ENCODE assay signal across 6 worm cellular contexts in genomic region chrX:15011526-15012274, ce11.
TF ChIP-seq lines count a peak whose summit lies in the region.

No protein-coding gene starts in this region.

TF ChIP-seq in whole organism, L1 larva, 84 proteins besides CTCF, POLR2A, EP300 and RAD21:
- TF ChIP-seq sptf-1 (tag; optimal IDR thresholded peaks at IDR 0.05; lab: Kevin White, UChicago), result no peak
- TF ChIP-seq efl-3 (GFP tag; optimal IDR thresholded peaks at IDR 0.05; lab: Kevin White, UChicago), result no peak
- TF ChIP-seq F16B12.6 (tag; optimal IDR thresholded peaks at IDR 0.05; lab: Kevin White, UChicago), result no peak
- TF ChIP-seq ets-5 (GFP tag; IDR thresholded peaks at IDR 0.05; lab: Robert Waterston, UW), result no peak
- TF ChIP-seq mdl-1 (tag; optimal IDR thresholded peaks at IDR 0.05; lab: Kevin White, UChicago), result no peak
- TF ChIP-seq ceh-90 (tag; optimal IDR thresholded peaks at IDR 0.05; lab: Kevin White, UChicago), result no peak
- no peak for TF ChIP-seq hlh-4 (tag; optimal IDR thresholded peaks at IDR 0.05; lab: Kevin White, UChicago)
- TF ChIP-seq sup-37 (GFP tag; optimal IDR thresholded peaks at IDR 0.05; lab: Kevin White, UChicago), result no peak
- peak; percentile 86 for TF ChIP-seq fkh-10 (GFP tag; optimal IDR thresholded peaks at IDR 0.05; lab: Kevin White, UChicago)
- TF ChIP-seq nhr-71 (tag; optimal IDR thresholded peaks at IDR 0.05; lab: Kevin White, UChicago), result no peak
- TF ChIP-seq nhr-85 (tag; lab: Kevin White, UChicago), result no peak
- TF ChIP-seq dpl-1 (GFP tag; optimal IDR thresholded peaks at IDR 0.05; lab: Kevin White, UChicago), result no peak
- peak; percentile 41 for TF ChIP-seq lin-14 (GFP tag; optimal IDR thresholded peaks at IDR 0.05; lab: Kevin White, UChicago)

TF ChIP-seq in whole organism, L2 larva, 48 proteins besides CTCF, POLR2A, EP300 and RAD21 (continues in another document):
- TF ChIP-seq sma-9 (GFP tag; optimal IDR thresholded peaks at IDR 0.05; lab: Kevin White, UChicago) (no peak), sma-9 (tag; optimal IDR thresholded peaks at IDR 0.05; lab: Kevin White, UChicago) (no peak), lin-39 (tag; optimal IDR thresholded peaks at IDR 0.05; lab: Kevin White, UChicago) (no peak), unc-62 (GFP tag; optimal IDR thresholded peaks at IDR 0.05; lab: Kevin White, UChicago) (no peak), mab-5 (tag; optimal IDR thresholded peaks at IDR 0.05; lab: Kevin White, UChicago) (peak; percentile 67), unc-55 (GFP tag; optimal IDR thresholded peaks at IDR 0.05; lab: Kevin White, UChicago) (no peak), snpc-4 (tag; optimal IDR thresholded peaks at IDR 0.05; lab: Kevin White, UChicago) (peak; percentile 12), elt-3 (tag; optimal IDR thresholded peaks at IDR 0.05; lab: Kevin White, UChicago) (no peak), ama-1 (optimal IDR thresholded peaks at IDR 0.05; lab: Kevin White, UChicago) (no peak), mbf-1 (tag; optimal IDR thresholded peaks at IDR 0.05; lab: Kevin White, UChicago) (no peak), sem-4 (tag; optimal IDR thresholded peaks at IDR 0.05; lab: Kevin White, UChicago) (no peak), nhr-77 (tag; optimal IDR thresholded peaks at IDR 0.05; lab: Kevin White, UChicago) (no peak), nhr-11 (tag; optimal IDR thresholded peaks at IDR 0.05; lab: Kevin White, UChicago) (no peak), lsy-2 (tag; optimal IDR thresholded peaks at IDR 0.05; lab: Kevin White, UChicago) (peak in 1 of 2 experiments; percentile 5), ztf-11 (tag; optimal IDR thresholded peaks at IDR 0.05; lab: Kevin White, UChicago) (no peak), fos-1 (tag; optimal IDR thresholded peaks at IDR 0.05; lab: Kevin White, UChicago) (no peak), dmd-4 (tag; optimal IDR thresholded peaks at IDR 0.05; lab: Kevin White, UChicago) (no peak)

TF ChIP-seq in whole organism, L3 larva, 47 proteins besides CTCF, POLR2A, EP300 and RAD21:
- TF ChIP-seq nhr-77 (tag; optimal IDR thresholded peaks at IDR 0.05; lab: Kevin White, UChicago) (no peak), fkh-10 (GFP tag; optimal IDR thresholded peaks at IDR 0.05; lab: Kevin White, UChicago) (peak; percentile 84)

TF ChIP-seq in whole organism, L4 larva, 104 proteins besides CTCF, POLR2A, EP300 and RAD21:
- TF ChIP-seq vab-7 (GFP tag; IDR thresholded peaks at IDR 0.05; lab: Robert Waterston, UW), result no peak
- TF ChIP-seq jun-1 (tag; optimal IDR thresholded peaks at IDR 0.05; lab: Kevin White, UChicago), result no peak
- no peak for TF ChIP-seq F49E8.2 (tag; optimal IDR thresholded peaks at IDR 0.05; lab: Kevin White, UChicago; ENCODE audit: borderline replicate concordance)
- peak; percentile 65 for TF ChIP-seq ces-1 (GFP tag; optimal IDR thresholded peaks at IDR 0.05; lab: Kevin White, UChicago)
- TF ChIP-seq ama-1 (optimal IDR thresholded peaks at IDR 0.05; lab: Kevin White, UChicago), result no peak
- no peak for TF ChIP-seq ceh-62 (tag; optimal IDR thresholded peaks at IDR 0.05; lab: Kevin White, UChicago)
- TF ChIP-seq unc-62 (GFP tag; optimal IDR thresholded peaks at IDR 0.05 in 1 of 2; lab: Kevin White, UChicago), result peak in 1 of 2 experiments; percentile 94
- TF ChIP-seq unc-62 (tag; optimal IDR thresholded peaks at IDR 0.05; lab: Kevin White, UChicago), result no peak
- TF ChIP-seq aha-1 (tag; lab: Kevin White, UChicago), result peak; percentile 38
- peak; percentile 49 for TF ChIP-seq fkh-10 (GFP tag; optimal IDR thresholded peaks at IDR 0.05; lab: Kevin White, UChicago)
- TF ChIP-seq hmg-1.1 (GFP tag; IDR thresholded peaks at IDR 0.05; lab: Robert Waterston, UW), result no peak

TF ChIP-seq in whole organism, late embryonic, 69 proteins besides CTCF, POLR2A, EP300 and RAD21:
- 0 out of 2 replicates have a peak, but pooled peaks have one; percentile 28 for TF ChIP-seq unc-3 (GFP tag; conservative IDR thresholded peaks at IDR 0.05; lab: Robert Waterston, UW)
- TF ChIP-seq unc-3 (tag; optimal IDR thresholded peaks at IDR 0.05; lab: Kevin White, UChicago), result peak; percentile 82
- TF ChIP-seq unc-42 (tag; optimal IDR thresholded peaks at IDR 0.05; lab: Kevin White, UChicago), result peak; percentile 56
- no peak for TF ChIP-seq syd-9 (tag; optimal IDR thresholded peaks at IDR 0.05; lab: Kevin White, UChicago)
- TF ChIP-seq ceh-2 (tag; optimal IDR thresholded peaks at IDR 0.05; lab: Kevin White, UChicago), result no peak

TF ChIP-seq in whole organism, mixed stage, embryonic, 35 proteins besides CTCF, POLR2A, EP300 and RAD21:
- TF ChIP-seq cnd-1 (tag; optimal IDR thresholded peaks at IDR 0.05; lab: Kevin White, UChicago), result no peak
- TF ChIP-seq unc-120 (tag; optimal IDR thresholded peaks at IDR 0.05; lab: Kevin White, UChicago; ENCODE audit: poor library complexity, severe bottlenecking), result no peak
- TF ChIP-seq mls-2 (tag; optimal IDR thresholded peaks at IDR 0.05; lab: Kevin White, UChicago), result no peak
- TF ChIP-seq tbx-8 (GFP tag; optimal IDR thresholded peaks at IDR 0.05; lab: Kevin White, UChicago), result no peak
- TF ChIP-seq pha-4 (tag; optimal IDR thresholded peaks at IDR 0.05; lab: Kevin White, UChicago), result no peak
- TF ChIP-seq ces-1 (GFP tag; optimal IDR thresholded peaks at IDR 0.05; lab: Kevin White, UChicago), result peak; percentile 47
- no peak for TF ChIP-seq unc-39 (tag; optimal IDR thresholded peaks at IDR 0.05; lab: Kevin White, UChicago)

Comparison
In these comparisons a context has a peak if more than half of its experiments do, and no peak if none do; other contexts are left out.
1. Of the 29 proteins assayed by ChIP-seq in both whole organism, L4 larva and whole organism, L1 larva: peak only in whole organism, L4 larva: aha-1 and ces-1; only in whole organism, L1 larva: none; in both: fkh-10; in neither: 25; mixed calls (peak in some experiments, not most) for 1.